Worm (Caenorhabditis elegans) whole organism, L4/young adult: ENCODE results near the gene Y75B12B.13.

ENCODE experiments used
- W03F9.2 ChIP-seq: fragments of 150-350 bp; optimal IDR thresholded peaks from 2 replicates; lab custom pipeline; 2014; ENCODE audit warnings: missing biosample characterization, missing genetic modification characterization
- dao-5 ChIP-seq: sonication (generic microtip); optimal IDR thresholded peaks from 2 replicates; lab custom pipeline; 2016; ENCODE audit warnings: missing genotype, missing genetic modification characterization, moderate library complexity, missing compliant biosample characterization
- him-1 ChIP-seq: sonication (generic microtip); optimal IDR thresholded peaks from 2 replicates; lab custom pipeline; 2016; ENCODE audit warnings: missing genotype, missing genetic modification reagents, missing genetic modification characterization, missing compliant biosample characterization

ce11 chrV:15230243-15230642, 36.4 kb upstream of the Y75B12B.13 start, which contains the start of gene srw-15:
- TF ChIP-seq dao-5 (tag; lab: Kevin White, UChicago) (no peak), him-1 (tag; lab: Kevin White, UChicago) (no peak), W03F9.2 (tag; lab: Kevin White, UChicago) (no peak)
